Fruit fly (Drosophila melanogaster) whole organism, embryonic: ENCODE data around the gene Rrp46.

Experiments
- B-H1 ChIP-seq: fragments of 200-800 bp; sonication (Bioruptor generic); IDR thresholded peaks from 3 replicates; pipeline ENCODE4 v1.3.6; 2022; ENCODE audit warnings: missing biosample characterization, missing genetic modification characterization
- CG1647 ChIP-seq: fragments of 200-800 bp; sonication (Bioruptor generic); optimal IDR thresholded peaks from 3 replicates; lab custom pipeline; 2016; ENCODE audit warnings: missing biosample characterization, missing genetic modification characterization
- HmgD ChIP-seq: fragments of 200-800 bp; sonication (Bioruptor generic); optimal IDR thresholded peaks from 3 replicates; lab custom pipeline; 2016; ENCODE audit warnings: missing biosample characterization, missing genetic modification characterization
- bowl ChIP-seq: fragments of 200-800 bp; sonication (Bioruptor generic); IDR thresholded peaks from 2 replicates; pipeline ENCODE4 v1.3.6; 2022; ENCODE audit warnings: missing biosample characterization, missing genetic modification characterization
- grau ChIP-seq: fragments of 200-800 bp; optimal IDR thresholded peaks from 3 replicates; lab custom pipeline; 2019; ENCODE audit warnings: missing biosample characterization, mild to moderate bottlenecking, missing genetic modification characterization, moderate library complexity

dm6 chr3R:10364287-10364686 lies 48.8 kb upstream of the Rrp46 start:
- TF ChIP-seq grau (tag; lab: Kevin White, UChicago) (no peak), bowl (GFP tag; lab: Robert Waterston, UW) (no peak), B-H1 (no peak), CG1647 (GFP tag; lab: Kevin White, UChicago) (no peak), HmgD (GFP tag; lab: Kevin White, UChicago) (no peak)
